Worm (Caenorhabditis elegans): ENCODE results near the gene tap-1.

Gene tap-1

DNA sequence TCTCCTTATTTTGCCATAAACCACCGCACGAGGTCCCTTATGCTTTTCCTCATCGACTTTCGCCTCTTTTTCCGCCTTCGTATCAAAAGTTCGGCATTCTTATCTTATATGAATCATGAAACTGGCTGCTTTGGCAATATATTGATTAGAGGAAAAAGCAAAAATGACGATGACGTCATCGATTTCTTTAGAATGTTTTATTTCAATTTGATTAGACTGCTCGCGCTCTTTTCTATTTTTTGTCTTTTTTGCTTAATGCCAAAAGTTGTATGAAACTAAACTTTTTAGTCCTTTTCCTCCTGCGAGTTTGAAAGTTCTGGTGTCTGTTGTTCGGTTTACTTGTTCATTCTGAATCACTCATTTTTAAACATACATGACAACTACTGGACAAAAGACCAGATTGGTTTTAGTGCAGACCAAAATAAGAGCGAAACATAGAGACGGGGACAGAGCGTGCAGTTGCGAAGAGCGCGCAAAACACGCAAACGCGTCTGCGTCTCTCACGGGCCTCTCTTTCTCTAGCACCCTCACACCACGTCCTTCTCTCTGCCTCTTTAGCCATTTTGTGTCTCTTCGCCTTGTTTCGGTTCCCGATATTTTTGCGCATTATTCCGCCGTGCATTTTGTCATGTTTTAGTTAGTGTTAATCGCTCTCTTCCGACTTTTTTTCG, 20.8 kb downstream of the tap-1 start (continued):
- TF ChIP-seq fkh-8 (tag; optimal IDR thresholded peaks at IDR 0.05), result peak; percentile 53
- TF ChIP-seq irx-1 (tag; optimal IDR thresholded peaks at IDR 0.05), result no peak
- TF ChIP-seq C16A3.4 (tag; optimal IDR thresholded peaks at IDR 0.05), result no peak
- no peak for TF ChIP-seq zip-4 (GFP tag; optimal IDR thresholded peaks at IDR 0.05)
- no peak for TF ChIP-seq F16B12.6 (tag; optimal IDR thresholded peaks at IDR 0.05)
- no peak for TF ChIP-seq nhr-77 (tag; optimal IDR thresholded peaks at IDR 0.05)
- no peak for TF ChIP-seq efl-3 (GFP tag; optimal IDR thresholded peaks at IDR 0.05)
- TF ChIP-seq hpl-2 (GFP tag; optimal IDR thresholded peaks at IDR 0.05), result no peak
- no peak for TF ChIP-seq sptf-1 (tag; optimal IDR thresholded peaks at IDR 0.05)
- TF ChIP-seq grh-1 (GFP tag; IDR thresholded peaks at IDR 0.05), result peak; percentile 32; the same call in 1 of the 2 replicates
- peak; percentile 59 for TF ChIP-seq nhr-47 (tag; optimal IDR thresholded peaks at IDR 0.05)
- TF ChIP-seq mef-2 (tag; optimal IDR thresholded peaks at IDR 0.05), result no peak
- no peak for TF ChIP-seq nhr-76 (tag; optimal IDR thresholded peaks at IDR 0.05)
- TF ChIP-seq lin-39 (tag; optimal IDR thresholded peaks at IDR 0.05), result no peak
- TF ChIP-seq egl-27 (tag; optimal IDR thresholded peaks at IDR 0.05), result no peak
- no peak for TF ChIP-seq elt-2 (tag; optimal IDR thresholded peaks at IDR 0.05)
- peak; percentile 68 for TF ChIP-seq nhr-71 (tag; optimal IDR thresholded peaks at IDR 0.05)
- TF ChIP-seq unc-86 (tag; optimal IDR thresholded peaks at IDR 0.05), result peak; percentile 46
- no peak for TF ChIP-seq hlh-17 (GFP tag; optimal IDR thresholded peaks at IDR 0.05; ENCODE audit: borderline replicate concordance)
- no peak for TF ChIP-seq ets-5 (GFP tag; IDR thresholded peaks at IDR 0.05)
- TF ChIP-seq nhr-12 (tag; optimal IDR thresholded peaks at IDR 0.05), result no peak
- TF ChIP-seq ceh-90 (tag; optimal IDR thresholded peaks at IDR 0.05), result no peak
- TF ChIP-seq nhr-84 (tag; optimal IDR thresholded peaks at IDR 0.05), result no peak
- TF ChIP-seq lin-14 (GFP tag; optimal IDR thresholded peaks at IDR 0.05), result peak; percentile 86
- no peak for TF ChIP-seq nhr-90 (tag; optimal IDR thresholded peaks at IDR 0.05; ENCODE audit: poor library complexity)
- TF ChIP-seq vab-15 (tag; optimal IDR thresholded peaks at IDR 0.05), result no peak
- TF ChIP-seq unc-130 (tag; optimal IDR thresholded peaks at IDR 0.05), result no peak
- no peak for TF ChIP-seq ama-1 (optimal IDR thresholded peaks at IDR 0.05)
- peak; percentile 37 for TF ChIP-seq nhr-20 (tag; optimal IDR thresholded peaks at IDR 0.05)
- no peak for TF ChIP-seq egl-13 (tag; optimal IDR thresholded peaks at IDR 0.05)
- TF ChIP-seq efl-1 (optimal IDR thresholded peaks at IDR 0.05), result peak in 1 of 2 experiments; percentile 72
- TF ChIP-seq efl-1 (GFP tag; optimal IDR thresholded peaks at IDR 0.05 in 1 of 2), result no peak

DNA sequence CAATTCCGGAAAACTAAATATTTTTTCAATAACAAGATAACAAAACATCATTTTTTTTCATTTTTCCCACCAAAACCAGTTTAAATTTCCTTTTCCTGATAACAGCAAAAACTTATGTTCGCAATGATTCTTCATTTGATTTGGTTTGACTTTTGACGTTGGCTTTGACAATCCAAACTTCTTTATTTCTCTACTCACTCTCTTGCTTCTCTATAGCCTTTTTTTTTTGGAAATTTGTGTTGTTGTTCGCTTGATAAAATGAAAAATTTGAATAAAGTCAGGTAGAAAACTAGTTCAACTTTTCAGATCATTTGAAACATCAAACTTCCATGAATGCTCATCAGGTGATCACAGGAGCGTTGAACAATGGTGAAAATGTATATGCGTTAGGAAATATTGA, 21.6 kb downstream of the tap-1 start, which contains the start of gene rbc-1:
TSS of gene rbc-1 (plus strand) at position 301 of the 400 bp plus-strand sequence.
- TF ChIP-seq mep-1 (tag; optimal IDR thresholded peaks at IDR 0.05) (no peak), C16A3.4 (tag; optimal IDR thresholded peaks at IDR 0.05) (no peak), rnt-1 (tag; optimal IDR thresholded peaks at IDR 0.05) (no peak), ceh-82 (tag; optimal IDR thresholded peaks at IDR 0.05) (no peak), efl-1 (optimal IDR thresholded peaks at IDR 0.05) (no peak), efl-1 (GFP tag; optimal IDR thresholded peaks at IDR 0.05 in 1 of 2) (no peak), swsn-7 (tag; optimal IDR thresholded peaks at IDR 0.05) (no peak), fkh-10 (GFP tag; optimal IDR thresholded peaks at IDR 0.05) (no peak), snpc-4 (tag; optimal IDR thresholded peaks at IDR 0.05) (no peak), sox-4 (tag; optimal IDR thresholded peaks at IDR 0.05) (no peak), nhr-84 (tag; optimal IDR thresholded peaks at IDR 0.05) (no peak), nhr-19 (GFP tag; conservative IDR thresholded peaks at IDR 0.05) (no peak), mdl-1 (tag; optimal IDR thresholded peaks at IDR 0.05) (no peak), elt-2 (tag; optimal IDR thresholded peaks at IDR 0.05) (no peak), blmp-1 (tag; optimal IDR thresholded peaks at IDR 0.05) (no peak), F16B12.6 (tag; optimal IDR thresholded peaks at IDR 0.05) (no peak), Y116A8C.19 (tag; optimal IDR thresholded peaks at IDR 0.05; ENCODE audit: borderline replicate concordance) (no peak), nhr-20 (tag; optimal IDR thresholded peaks at IDR 0.05) (no peak), dpl-1 (GFP tag; optimal IDR thresholded peaks at IDR 0.05) (no peak), nhr-77 (tag; optimal IDR thresholded peaks at IDR 0.05) (no peak)
